Worm (Caenorhabditis elegans) whole organism, young adult: ENCODE results near the gene Y25C1A.8.

ENCODE experiments used
- aptf-2 ChIP-seq: fragments of 200-800 bp; sonication (Bioruptor generic); conservative IDR thresholded peaks from 2 replicates; pipeline ENCODE4 v1.3.6; 2022; ENCODE audit warnings: missing genetic modification reagents, missing genetic modification characterization, missing compliant biosample characterization
- ceh-27 ChIP-seq: fragments of 200-800 bp; sonication (Bioruptor generic); optimal IDR thresholded peaks from 2 replicates; lab custom pipeline; 2018; ENCODE audit warnings: mild to moderate bottlenecking, missing genetic modification characterization, moderate library complexity, missing compliant biosample characterization
- die-1 ChIP-seq: sonication (generic microtip); optimal IDR thresholded peaks from 2 replicates; lab custom pipeline; 2016; ENCODE audit warnings: missing genotype, mild to moderate bottlenecking, missing genetic modification characterization, missing compliant biosample characterization
- dox-1 ChIP-seq: fragments of 200-800 bp; sonication (Bioruptor generic); IDR thresholded peaks from 2 replicates; pipeline ENCODE4 v1.3.6; 2022; ENCODE audit warnings: missing genetic modification reagents, missing genetic modification characterization, missing compliant biosample characterization
- let-526 ChIP-seq: fragments of 200-800 bp; sonication (Bioruptor generic); IDR thresholded peaks from 2 replicates; pipeline ENCODE4 v1.3.6; 2022; ENCODE audit warnings: missing genetic modification reagents, missing genetic modification characterization, missing compliant biosample characterization
- pha-4 ChIP-seq: fragments of 150-350 bp; sonication (generic microtip); optimal IDR thresholded peaks from 2 replicates; lab custom pipeline; 2014; ENCODE audit warnings: missing biosample characterization, missing genetic modification reagents, missing genetic modification characterization
- repo-1 ChIP-seq: sonication (generic microtip); optimal IDR thresholded peaks from 2 replicates; lab custom pipeline; 2017; ENCODE audit warnings: mild to moderate bottlenecking, missing genetic modification characterization, missing compliant biosample characterization
- sea-2 ChIP-seq: fragments of 200-800 bp; sonication (Bioruptor generic); IDR thresholded peaks from 2 replicates; pipeline ENCODE4 v1.3.6; 2022; ENCODE audit warnings: missing genetic modification characterization, missing compliant biosample characterization
- snpc-4 ChIP-seq, 5 experiments: fragments of 150-350 bp in 1 of 5; sonication (generic microtip) in 4 of 5; optimal IDR thresholded peaks; 2 replicates each; lab custom pipeline; 2014 to 2018; ENCODE audit warnings: missing genetic modification characterization in 5 of 5, missing biosample characterization in 3 of 5, antibody characterized with exemption in 2 of 5, mild to moderate bottlenecking in 2 of 5, missing compliant biosample characterization in 2 of 5, missing genotype in 2 of 5, moderate library complexity in 2 of 5, missing genetic modification reagents in 1 of 5
- ztf-25 ChIP-seq: fragments of 200-800 bp; sonication (Bioruptor generic); IDR thresholded peaks from 2 replicates; pipeline ENCODE4 v1.3.6; 2022; ENCODE audit warnings: missing genetic modification reagents, missing genetic modification characterization, missing compliant biosample characterization

DNA sequence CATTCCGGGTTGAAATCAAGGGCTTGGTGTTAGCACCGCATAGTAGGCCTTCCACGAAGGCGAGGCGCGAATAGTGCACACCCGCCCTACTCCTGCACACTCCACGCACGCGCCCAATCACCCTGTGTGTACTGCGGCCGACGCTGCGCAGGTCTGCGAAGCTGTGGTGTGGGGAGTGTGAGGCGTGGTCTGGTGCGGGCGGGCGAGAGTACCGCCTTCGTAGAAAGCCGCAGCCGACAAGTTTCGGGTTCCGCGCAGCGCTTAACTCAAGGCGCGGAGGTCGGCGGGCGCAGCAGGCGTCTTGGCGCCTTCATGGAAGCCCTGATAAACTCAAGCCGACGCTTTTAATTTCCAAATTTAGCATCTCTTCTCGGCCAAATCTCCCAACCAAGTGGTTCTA, 31.3 kb upstream of the Y25C1A.8 start:
- TF ChIP-seq sea-2 (GFP tag; lab: Robert Waterston, UW) (no peak), snpc-4 (GFP tag; optimal IDR thresholded peaks at IDR 0.05; lab: Kevin White, UChicago) (no peak), snpc-4 (tag; optimal IDR thresholded peaks at IDR 0.05; lab: Kevin White, UChicago) (peak in 3 of 4 experiments; percentile 51 to 81 (median 58)), ztf-25 (GFP tag; lab: Robert Waterston, UW) (no peak), let-526 (GFP tag; lab: Robert Waterston, UW) (no peak), dox-1 (no peak), repo-1 (tag; lab: Kevin White, UChicago) (no peak), aptf-2 (GFP tag; lab: Robert Waterston, UW) (no peak), die-1 (tag; lab: Kevin White, UChicago) (no peak), pha-4 (tag; lab: Kevin White, UChicago) (no peak), ceh-27 (GFP tag; lab: Kevin White, UChicago) (no peak)
